Worm (Caenorhabditis elegans) whole organism, L1 larva: ENCODE data around the gene nhr-92.

Source experiments
- C04F5.9 ChIP-seq: sonication (generic microtip); optimal IDR thresholded peaks from 2 replicates; lab custom pipeline; 2016; ENCODE audit warnings: missing genetic modification characterization, missing compliant biosample characterization
- alr-1 ChIP-seq: fragments of 200-800 bp; sonication (Bioruptor generic); optimal IDR thresholded peaks from 2 replicates; lab custom pipeline; 2018; ENCODE audit warnings: borderline replicate concordance, mild to moderate bottlenecking, missing genetic modification characterization, missing compliant biosample characterization
- aly-2 ChIP-seq: fragments of 150-350 bp; optimal IDR thresholded peaks from 2 replicates; lab custom pipeline; 2014; ENCODE audit warnings: missing biosample characterization, missing genetic modification characterization
- ceh-63 ChIP-seq: fragments of 200-800 bp; sonication (Bioruptor generic); optimal IDR thresholded peaks from 2 replicates; lab custom pipeline; 2018; ENCODE audit warnings: mild to moderate bottlenecking, missing genetic modification characterization, missing compliant biosample characterization
- ceh-8 ChIP-seq: fragments of 200-800 bp; sonication (Bioruptor generic); optimal IDR thresholded peaks from 2 replicates; lab custom pipeline; 2018; ENCODE audit warnings: mild to moderate bottlenecking, missing genetic modification characterization, moderate library complexity, missing compliant biosample characterization
- ceh-82 ChIP-seq, 3 experiments: fragments of 150-350 bp in 1 of 3; sonication (generic microtip) in 2 of 3; optimal IDR thresholded peaks; 2 replicates each; lab custom pipeline; 2014 to 2017; ENCODE audit warnings: missing biosample characterization in 3 of 3, missing genetic modification characterization in 3 of 3
- ceh-88 ChIP-seq: fragments of 200-800 bp; sonication (Bioruptor generic); IDR thresholded peaks from 2 replicates; pipeline ENCODE4 v1.3.6; 2022; ENCODE audit warnings: missing genetic modification characterization, missing compliant biosample characterization
- ceh-90 ChIP-seq: sonication (generic microtip); optimal IDR thresholded peaks from 2 replicates; lab custom pipeline; 2016; ENCODE audit warnings: missing genetic modification characterization, missing compliant biosample characterization
- ces-1 ChIP-seq: fragments of 150-350 bp; optimal IDR thresholded peaks from 2 replicates; lab custom pipeline; 2014; ENCODE audit warnings: missing biosample characterization, missing genetic modification reagents, missing genetic modification characterization
- dsc-1 ChIP-seq: sonication (generic microtip); optimal IDR thresholded peaks from 2 replicates; lab custom pipeline; 2016; ENCODE audit warnings: mild to moderate bottlenecking, missing genetic modification characterization, missing compliant biosample characterization
- efl-3 ChIP-seq: fragments of 200-800 bp; sonication (Bioruptor generic); optimal IDR thresholded peaks from 2 replicates; lab custom pipeline; 2018; ENCODE audit warnings: mild to moderate bottlenecking, missing genetic modification characterization, missing compliant biosample characterization
- egl-27 ChIP-seq, 2 experiments: fragments of 150-350 bp in 1 of 2; sonication (generic microtip); optimal IDR thresholded peaks; 3 replicates each; lab custom pipeline; 2017 to 2018; ENCODE audit warnings: missing biosample characterization in 2 of 2, missing genetic modification characterization in 2 of 2, missing genetic modification reagents in 2 of 2
- elt-3 ChIP-seq, 6 experiments: fragments of 150-350 bp in 1 of 6; sonication (generic microtip); optimal IDR thresholded peaks; 2 replicates each; lab custom pipeline; 2017 to 2018; ENCODE audit warnings: missing biosample characterization in 6 of 6, missing genetic modification characterization in 6 of 6, inconsistent platforms in 1 of 6
- ets-5 ChIP-seq: fragments of 200-800 bp; sonication (Bioruptor generic); IDR thresholded peaks from 2 replicates; pipeline ENCODE4 v1.3.6; 2022; ENCODE audit warnings: missing genetic modification characterization, missing compliant biosample characterization
- fkh-10 ChIP-seq: sonication (generic microtip); optimal IDR thresholded peaks from 2 replicates; lab custom pipeline; 2017; ENCODE audit warnings: missing biosample characterization, missing genetic modification reagents, missing genetic modification characterization
- fos-1 ChIP-seq: fragments of 150-350 bp; optimal IDR thresholded peaks from 2 replicates; lab custom pipeline; 2014; ENCODE audit warnings: missing biosample characterization, missing genetic modification characterization
- hlh-17 ChIP-seq: fragments of 200-800 bp; sonication (Bioruptor generic); optimal IDR thresholded peaks from 2 replicates; lab custom pipeline; 2018; ENCODE audit warnings: missing genetic modification characterization, mild to moderate bottlenecking, missing compliant biosample characterization, moderate library complexity, borderline replicate concordance
- irx-1 ChIP-seq: sonication (generic microtip); optimal IDR thresholded peaks from 2 replicates; lab custom pipeline; 2016; ENCODE audit warnings: missing genetic modification characterization, missing compliant biosample characterization
- jun-1 ChIP-seq: fragments of 150-350 bp; optimal IDR thresholded peaks from 2 replicates; lab custom pipeline; 2014; ENCODE audit warnings: missing biosample characterization, missing genetic modification reagents, missing genetic modification characterization
- lin-13 ChIP-seq: fragments of 150-350 bp; optimal IDR thresholded peaks from 2 replicates; lab custom pipeline; 2014; ENCODE audit warnings: missing biosample characterization, missing genetic modification reagents, missing genetic modification characterization
- lin-14 ChIP-seq: fragments of 200-800 bp; sonication (Bioruptor generic); optimal IDR thresholded peaks from 2 replicates; lab custom pipeline; 2018; ENCODE audit warnings: mild to moderate bottlenecking, missing genetic modification characterization, moderate library complexity, missing compliant biosample characterization
- lin-15B ChIP-seq: fragments of 150-350 bp; sonication (generic microtip); optimal IDR thresholded peaks from 3 replicates; lab custom pipeline; 2014; ENCODE audit warnings: missing biosample characterization, missing genetic modification characterization
- lin-39 ChIP-seq: fragments of 150-350 bp; optimal IDR thresholded peaks from 2 replicates; lab custom pipeline; 2014; ENCODE audit warnings: missing biosample characterization, missing genetic modification reagents, missing genetic modification characterization
- lir-3 ChIP-seq: sonication (generic microtip); optimal IDR thresholded peaks from 2 replicates; lab custom pipeline; 2016; ENCODE audit warnings: mild to moderate bottlenecking, missing genetic modification characterization, moderate library complexity, missing compliant biosample characterization; ENCODE audit not compliant: poor library complexity
- lsy-2 ChIP-seq, 2 experiments: fragments of 150-350 bp; optimal IDR thresholded peaks; 2 replicates each; lab custom pipeline; 2014; ENCODE audit warnings: missing biosample characterization in 2 of 2, missing genetic modification characterization in 2 of 2
- mab-9 ChIP-seq: fragments of 200-800 bp; sonication (Bioruptor generic); IDR thresholded peaks from 2 replicates; pipeline ENCODE4 v1.3.6; 2022; ENCODE audit warnings: missing genetic modification reagents, missing genetic modification characterization, missing compliant biosample characterization
- mdl-1 ChIP-seq, 2 experiments: fragments of 150-350 bp; optimal IDR thresholded peaks; 2 replicates each; lab custom pipeline; 2014 to 2017; ENCODE audit warnings: missing biosample characterization in 2 of 2, missing genetic modification characterization in 2 of 2, inconsistent platforms in 1 of 2
- mef-2 ChIP-seq: fragments of 150-350 bp; optimal IDR thresholded peaks from 2 replicates; lab custom pipeline; 2014; ENCODE audit warnings: missing biosample characterization, missing genetic modification characterization
- nhr-11 ChIP-seq: fragments of 150-350 bp; optimal IDR thresholded peaks from 2 replicates; lab custom pipeline; 2014; ENCODE audit warnings: missing biosample characterization, missing genetic modification characterization
- nhr-12 ChIP-seq: sonication (generic microtip); optimal IDR thresholded peaks from 2 replicates; lab custom pipeline; 2017; ENCODE audit warnings: missing biosample characterization, missing genetic modification characterization
- nhr-19 ChIP-seq: fragments of 200-800 bp; sonication (Bioruptor generic); conservative IDR thresholded peaks from 2 replicates; pipeline ENCODE4 v1.3.6; 2022; ENCODE audit warnings: missing genetic modification characterization, missing compliant biosample characterization
- nhr-20 ChIP-seq: sonication (generic microtip); optimal IDR thresholded peaks from 2 replicates; lab custom pipeline; 2016; ENCODE audit warnings: mild to moderate bottlenecking, missing genetic modification characterization, missing compliant biosample characterization
- nhr-237 ChIP-seq: fragments of 150-350 bp; optimal IDR thresholded peaks from 2 replicates; lab custom pipeline; 2014; ENCODE audit warnings: missing biosample characterization, missing genetic modification characterization
- nhr-28 ChIP-seq: fragments of 150-350 bp; optimal IDR thresholded peaks from 2 replicates; lab custom pipeline; 2014; ENCODE audit warnings: missing biosample characterization, missing genetic modification characterization
- nhr-47 ChIP-seq: sonication (generic microtip); optimal IDR thresholded peaks from 2 replicates; lab custom pipeline; 2016; ENCODE audit warnings: mild to moderate bottlenecking, missing genetic modification characterization, moderate library complexity, missing compliant biosample characterization
- nhr-71 ChIP-seq: sonication (generic microtip); optimal IDR thresholded peaks from 2 replicates; lab custom pipeline; 2016; ENCODE audit warnings: mild to moderate bottlenecking, missing genetic modification characterization, moderate library complexity, missing compliant biosample characterization
- nhr-76 ChIP-seq: sonication (generic microtip); optimal IDR thresholded peaks from 2 replicates; lab custom pipeline; 2017; ENCODE audit warnings: missing biosample characterization, missing genetic modification characterization
- nhr-84 ChIP-seq: sonication (generic microtip); optimal IDR thresholded peaks from 2 replicates; lab custom pipeline; 2017; ENCODE audit warnings: missing biosample characterization, missing genetic modification characterization
- pqm-1 ChIP-seq: sonication (generic microtip); optimal IDR thresholded peaks from 3 replicates; lab custom pipeline; 2017; ENCODE audit warnings: missing biosample characterization, missing genetic modification characterization
- rnt-1 ChIP-seq: sonication (generic microtip); optimal IDR thresholded peaks from 2 replicates; lab custom pipeline; 2016; ENCODE audit warnings: mild to moderate bottlenecking, missing genetic modification characterization, moderate library complexity, missing compliant biosample characterization
- sox-4 ChIP-seq: sonication (generic microtip); optimal IDR thresholded peaks from 2 replicates; lab custom pipeline; 2016; ENCODE audit warnings: missing genetic modification characterization, missing compliant biosample characterization
- sptf-1 ChIP-seq: fragments of 150-350 bp; optimal IDR thresholded peaks from 2 replicates; lab custom pipeline; 2014; ENCODE audit warnings: missing biosample characterization, missing genetic modification characterization
- sup-37 ChIP-seq: fragments of 200-800 bp; sonication (Bioruptor generic); optimal IDR thresholded peaks from 2 replicates; lab custom pipeline; 2018; ENCODE audit warnings: mild to moderate bottlenecking, missing genetic modification characterization, missing compliant biosample characterization
- tbx-2 ChIP-seq: sonication (generic microtip); optimal IDR thresholded peaks from 2 replicates; lab custom pipeline; 2016; ENCODE audit warnings: missing genetic modification characterization, missing compliant biosample characterization
- tlp-1 ChIP-seq: fragments of 150-350 bp; optimal IDR thresholded peaks from 2 replicates; lab custom pipeline; 2014; ENCODE audit warnings: missing biosample characterization, missing genetic modification characterization
- unc-130 ChIP-seq: fragments of 150-350 bp; optimal IDR thresholded peaks from 2 replicates; lab custom pipeline; 2017; ENCODE audit warnings: missing biosample characterization, missing genetic modification characterization, inconsistent platforms
- unc-30 ChIP-seq: sonication (generic microtip); optimal IDR thresholded peaks from 2 replicates; lab custom pipeline; 2017; ENCODE audit warnings: missing biosample characterization, missing genetic modification characterization
- unc-86 ChIP-seq: sonication (generic microtip); optimal IDR thresholded peaks from 2 replicates; lab custom pipeline; 2016; ENCODE audit warnings: missing genetic modification characterization, missing compliant biosample characterization
- xbp-1 ChIP-seq: sonication (generic microtip); optimal IDR thresholded peaks from 2 replicates; lab custom pipeline; 2016; ENCODE audit warnings: missing genetic modification characterization, missing compliant biosample characterization
- zag-1 ChIP-seq: fragments of 150-350 bp; optimal IDR thresholded peaks from 2 replicates; lab custom pipeline; 2014; ENCODE audit warnings: missing biosample characterization, missing genetic modification characterization
- ztf-4 ChIP-seq: fragments of 150-350 bp; optimal IDR thresholded peaks from 2 replicates; lab custom pipeline; 2014; ENCODE audit warnings: missing biosample characterization, missing genetic modification characterization

nhr-92 gene

ce11 chrIV:1659045-1659741 lies 39.3 kb downstream of the nhr-92 start, which contains the start of gene rps-28 (continued):
- TF ChIP-seq fos-1 (tag; lab: Kevin White, UChicago) (peak; percentile 94), mef-2 (tag; lab: Kevin White, UChicago) (peak; percentile 44), nhr-12 (tag; lab: Kevin White, UChicago) (no peak), nhr-47 (tag; lab: Kevin White, UChicago) (peak; percentile 98), nhr-76 (tag; lab: Kevin White, UChicago) (no peak), tlp-1 (tag; lab: Kevin White, UChicago) (no peak), alr-1 (tag; lab: Kevin White, UChicago) (no peak), pqm-1 (tag; lab: Kevin White, UChicago) (peak; percentile 39), ces-1 (GFP tag; lab: Kevin White, UChicago) (peak; percentile 83), jun-1 (tag; lab: Kevin White, UChicago) (peak; percentile 92), rnt-1 (tag; lab: Kevin White, UChicago) (peak; percentile 97), lir-3 (tag; lab: Kevin White, UChicago) (peak; percentile 90), ceh-82 (tag; optimal IDR thresholded peaks at IDR 0.05; lab: Kevin White, UChicago) (peak; percentile 98 to 99 (median 98)), dsc-1 (peak; percentile 97), nhr-28 (tag; lab: Kevin White, UChicago) (no peak), mab-9 (GFP tag; lab: Robert Waterston, UW) (peak; percentile 83), ceh-90 (tag; lab: Kevin White, UChicago) (peak; percentile 66), lsy-2 (tag; optimal IDR thresholded peaks at IDR 0.05; lab: Kevin White, UChicago) (peak; percentile 96 to 97), C04F5.9 (tag; lab: Kevin White, UChicago) (peak; percentile 90), ztf-4 (tag; lab: Kevin White, UChicago) (peak; percentile 96), lin-39 (tag; lab: Kevin White, UChicago) (peak; percentile 89), ets-5 (GFP tag; lab: Robert Waterston, UW) (no peak), irx-1 (tag; lab: Kevin White, UChicago) (peak; percentile 88), tbx-2 (tag; lab: Kevin White, UChicago) (peak; percentile 96), unc-130 (peak; percentile 99), unc-30 (tag; lab: Kevin White, UChicago) (peak; percentile 38), hlh-17 (GFP tag; lab: Kevin White, UChicago) (no peak), sptf-1 (tag; lab: Kevin White, UChicago) (no peak), nhr-11 (tag; lab: Kevin White, UChicago) (peak; percentile 83), lin-13 (GFP tag; lab: Kevin White, UChicago) (peak; percentile 99), nhr-71 (tag; lab: Kevin White, UChicago) (peak; percentile 98), nhr-19 (GFP tag; lab: Robert Waterston, UW) (peak; percentile 96), ceh-8 (GFP tag; lab: Kevin White, UChicago) (peak; percentile 94), nhr-20 (peak; percentile 98), nhr-84 (tag; lab: Kevin White, UChicago) (peak; percentile 2), ceh-88 (peak; percentile 88), egl-27 (tag; optimal IDR thresholded peaks at IDR 0.05; lab: Kevin White, UChicago) (peak; percentile 89 to 92), efl-3 (GFP tag; lab: Kevin White, UChicago) (no peak), fkh-10 (GFP tag; lab: Kevin White, UChicago) (peak; percentile 96), lin-14 (GFP tag; lab: Kevin White, UChicago) (peak; percentile 98), sox-4 (tag; lab: Kevin White, UChicago) (peak; percentile 83), sup-37 (GFP tag; lab: Kevin White, UChicago) (peak; percentile 77), zag-1 (peak; percentile 79), unc-86 (tag; lab: Kevin White, UChicago) (peak; percentile 96), elt-3 (tag; optimal IDR thresholded peaks at IDR 0.05; lab: Kevin White, UChicago) (peak; percentile 70 to 99 (median 94)), xbp-1 (tag; lab: Kevin White, UChicago) (peak; percentile 97), nhr-237 (tag; lab: Kevin White, UChicago) (peak; percentile 93), aly-2 (tag; lab: Kevin White, UChicago) (peak; percentile 89), ceh-63 (GFP tag; lab: Kevin White, UChicago) (no peak), lin-15B (peak; percentile 95), mdl-1 (tag; optimal IDR thresholded peaks at IDR 0.05; lab: Kevin White, UChicago) (peak in 1 of 2 experiments; percentile 95)
